Worm (Caenorhabditis elegans) whole organism, early embryonic: Measurements from ENCODE around the gene str-238.

ENCODE experiments used
- B0310.2 ChIP-seq: sonication (generic microtip); optimal IDR thresholded peaks from 2 replicates; lab custom pipeline; 2016; ENCODE audit warnings: mild to moderate bottlenecking, missing genetic modification characterization, missing compliant biosample characterization
- F13C5.2 ChIP-seq: sonication (generic microtip); optimal IDR thresholded peaks from 2 replicates; lab custom pipeline; 2017; ENCODE audit warnings: mild to moderate bottlenecking, missing genetic modification characterization, inconsistent platforms, missing compliant biosample characterization
- aly-1 ChIP-seq: sonication (generic microtip); optimal IDR thresholded peaks from 2 replicates; lab custom pipeline; 2016; ENCODE audit warnings: missing genetic modification characterization, missing compliant biosample characterization
- ama-1 ChIP-seq: fragments of 150-350 bp; optimal IDR thresholded peaks from 2 replicates; lab custom pipeline; 2014
- ceh-13 ChIP-seq: fragments of 200-800 bp; sonication (Bioruptor generic); optimal IDR thresholded peaks from 2 replicates; lab custom pipeline; 2018; ENCODE audit warnings: mild to moderate bottlenecking, missing genetic modification characterization, missing compliant biosample characterization
- ceh-36 ChIP-seq: sonication (generic microtip); optimal IDR thresholded peaks from 2 replicates; lab custom pipeline; 2016; ENCODE audit warnings: missing genetic modification characterization, inconsistent platforms, missing compliant biosample characterization
- ets-7 ChIP-seq: sonication (generic microtip); optimal IDR thresholded peaks from 2 replicates; lab custom pipeline; 2016; ENCODE audit warnings: missing genotype, missing genetic modification characterization, missing compliant biosample characterization
- flt-1 ChIP-seq: fragments of 200-800 bp; sonication (Bioruptor generic); IDR thresholded peaks from 2 replicates; pipeline ENCODE4 v1.3.6; 2022; ENCODE audit warnings: missing genetic modification characterization, missing compliant biosample characterization
- hmbx-1 ChIP-seq: sonication (generic microtip); optimal IDR thresholded peaks from 2 replicates; lab custom pipeline; 2016; ENCODE audit warnings: mild to moderate bottlenecking, missing genetic modification characterization, missing compliant biosample characterization
- hmg-4 ChIP-seq: fragments of 200-800 bp; sonication (Bioruptor generic); optimal IDR thresholded peaks from 2 replicates; lab custom pipeline; 2018; ENCODE audit warnings: mild to moderate bottlenecking, missing genetic modification characterization, missing compliant biosample characterization
- hnd-1 ChIP-seq: sonication (generic microtip); optimal IDR thresholded peaks from 2 replicates; lab custom pipeline; 2016; ENCODE audit warnings: missing genetic modification characterization, missing compliant biosample characterization
- pes-1 ChIP-seq: fragments of 200-800 bp; sonication (Bioruptor generic); IDR thresholded peaks from 2 replicates; pipeline ENCODE4 v1.3.6; 2022; ENCODE audit warnings: missing genetic modification reagents, missing genetic modification characterization, missing compliant biosample characterization
- scrt-1 ChIP-seq: fragments of 200-800 bp; sonication (Bioruptor generic); IDR thresholded peaks from 2 replicates; pipeline ENCODE4 v1.3.6; 2022; ENCODE audit warnings: missing genetic modification characterization, missing compliant biosample characterization
- sea-1 ChIP-seq: fragments of 200-800 bp; sonication (Bioruptor generic); conservative IDR thresholded peaks from 2 replicates; pipeline ENCODE4 v1.3.6; 2022; ENCODE audit warnings: missing genetic modification characterization, missing compliant biosample characterization
- tbx-11 ChIP-seq: fragments of 200-800 bp; sonication (Bioruptor generic); IDR thresholded peaks from 2 replicates; pipeline ENCODE4 v1.3.6; 2022; ENCODE audit warnings: missing genetic modification characterization, missing compliant biosample characterization
- tbx-37 ChIP-seq: fragments of 200-800 bp; sonication (Bioruptor generic); conservative IDR thresholded peaks from 2 replicates; pipeline ENCODE4 v1.3.6; 2022; ENCODE audit warnings: missing genetic modification reagents, missing genetic modification characterization, missing compliant biosample characterization
- tra-4 ChIP-seq: sonication (generic microtip); optimal IDR thresholded peaks from 2 replicates; lab custom pipeline; 2017; ENCODE audit warnings: missing genetic modification characterization, missing compliant biosample characterization

str-238 gene

ce11 chrV:764732-765131 lies at the start of gene str-238:
TSS of gene str-238 (plus strand) at chrV:765032.
- TF ChIP-seq ets-7 (tag; lab: Kevin White, UChicago) = no peak
- no peak for TF ChIP-seq tbx-37
- no peak for TF ChIP-seq aly-1
- TF ChIP-seq hmg-4 (GFP tag; lab: Kevin White, UChicago) = no peak
- no peak for TF ChIP-seq scrt-1 (GFP tag; lab: Robert Waterston, UW)
- no peak for TF ChIP-seq sea-1 (GFP tag; lab: Robert Waterston, UW)
- no peak for TF ChIP-seq B0310.2 (tag; lab: Kevin White, UChicago)
- no peak for TF ChIP-seq ceh-13 (GFP tag; lab: Kevin White, UChicago)
- TF ChIP-seq flt-1 = no peak
- TF ChIP-seq hnd-1 (tag; lab: Kevin White, UChicago) = no peak
- no peak for TF ChIP-seq tbx-11 (GFP tag; lab: Robert Waterston, UW)

- TF ChIP-seq scrt-1 (GFP tag; lab: Robert Waterston, UW) (no peak), tra-4 (tag; lab: Kevin White, UChicago) (no peak), sea-1 (GFP tag; lab: Robert Waterston, UW) (no peak), ceh-36 (tag; lab: Kevin White, UChicago) (no peak), B0310.2 (tag; lab: Kevin White, UChicago) (no peak), hmg-4 (GFP tag; lab: Kevin White, UChicago) (no peak), ama-1 (lab: Kevin White, UChicago) (no peak), tbx-37 (no peak), tbx-11 (GFP tag; lab: Robert Waterston, UW) (no peak)
Observed at ce11 chrV:719731-720130, 45.1 kb upstream of the str-238 start, which contains the start of gene srbc-40. TSS of gene srbc-40 (minus strand) at chrV:719831.

- TF ChIP-seq ets-7 (tag; lab: Kevin White, UChicago) = no peak
- no peak for TF ChIP-seq B0310.2 (tag; lab: Kevin White, UChicago)
- no peak for TF ChIP-seq pes-1 (GFP tag; lab: Robert Waterston, UW)
- TF ChIP-seq hmbx-1 = no peak
- no peak for TF ChIP-seq hnd-1 (tag; lab: Kevin White, UChicago)
- TF ChIP-seq F13C5.2 (tag; lab: Kevin White, UChicago) = no peak
- TF ChIP-seq tbx-37 = no peak
Observed at ce11 chrV:722889-723288, 41.9 kb upstream of the str-238 start.

- TF ChIP-seq hmg-4 (GFP tag; lab: Kevin White, UChicago) (no peak), B0310.2 (tag; lab: Kevin White, UChicago) (no peak), hmbx-1 (no peak), tbx-37 (no peak), ets-7 (tag; lab: Kevin White, UChicago) (no peak), sea-1 (GFP tag; lab: Robert Waterston, UW) (no peak), aly-1 (no peak), hnd-1 (tag; lab: Kevin White, UChicago) (no peak), scrt-1 (GFP tag; lab: Robert Waterston, UW) (no peak), tbx-11 (GFP tag; lab: Robert Waterston, UW) (no peak), ceh-36 (tag; lab: Kevin White, UChicago) (no peak), ama-1 (lab: Kevin White, UChicago) (no peak), flt-1 (no peak), F13C5.2 (tag; lab: Kevin White, UChicago) (no peak), ceh-13 (GFP tag; lab: Kevin White, UChicago) (no peak), pes-1 (GFP tag; lab: Robert Waterston, UW) (no peak), tra-4 (tag; lab: Kevin White, UChicago) (no peak)
Observed at ce11 chrV:723895-724352, 40.9 kb upstream of the str-238 start, which contains the start of gene fbxb-72. TSS of gene fbxb-72 (minus strand) at chrV:723952.

- TF ChIP-seq B0310.2 (tag; lab: Kevin White, UChicago) = no peak
- TF ChIP-seq tra-4 (tag; lab: Kevin White, UChicago) = no peak
- TF ChIP-seq pes-1 (GFP tag; lab: Robert Waterston, UW) = no peak; the same call in 1 of the 2 replicates
- no peak for TF ChIP-seq hmg-4 (GFP tag; lab: Kevin White, UChicago)
- no peak for TF ChIP-seq ama-1 (lab: Kevin White, UChicago)
- no peak for TF ChIP-seq hnd-1 (tag; lab: Kevin White, UChicago)
- TF ChIP-seq ets-7 (tag; lab: Kevin White, UChicago) = no peak
- no peak for TF ChIP-seq tbx-37
- TF ChIP-seq scrt-1 (GFP tag; lab: Robert Waterston, UW) = no peak
- TF ChIP-seq ceh-13 (GFP tag; lab: Kevin White, UChicago) = no peak
- no peak for TF ChIP-seq ceh-36 (tag; lab: Kevin White, UChicago)
- TF ChIP-seq hmbx-1 = no peak
- no peak for TF ChIP-seq aly-1
- TF ChIP-seq F13C5.2 (tag; lab: Kevin White, UChicago) = no peak
- TF ChIP-seq flt-1 = no peak
- TF ChIP-seq tbx-11 (GFP tag; lab: Robert Waterston, UW) = no peak
- TF ChIP-seq sea-1 (GFP tag; lab: Robert Waterston, UW) = no peak
Observed at ce11 chrV:724470-724890, 40.4 kb upstream of the str-238 start.

- TF ChIP-seq tbx-11 (GFP tag; lab: Robert Waterston, UW) (no peak), ceh-36 (tag; lab: Kevin White, UChicago) (no peak), pes-1 (GFP tag; lab: Robert Waterston, UW) (no peak), hmg-4 (GFP tag; lab: Kevin White, UChicago) (no peak), aly-1 (no peak), hnd-1 (tag; lab: Kevin White, UChicago) (no peak), tra-4 (tag; lab: Kevin White, UChicago) (no peak), scrt-1 (GFP tag; lab: Robert Waterston, UW) (no peak), ets-7 (tag; lab: Kevin White, UChicago) (no peak), flt-1 (no peak), ceh-13 (GFP tag; lab: Kevin White, UChicago) (no peak), B0310.2 (tag; lab: Kevin White, UChicago) (no peak)
Observed at ce11 chrV:724946-725806, 39.7 kb upstream of the str-238 start.
